Worm (Caenorhabditis elegans): ENCODE measurements around the gene C17C3.6.
"Not testable (repeated sequence)": the region's sequence is repeated elsewhere in the genome, so short reads cannot be mapped to it uniquely, and the experiment has no call there.

Gene C17C3.6

DNA sequence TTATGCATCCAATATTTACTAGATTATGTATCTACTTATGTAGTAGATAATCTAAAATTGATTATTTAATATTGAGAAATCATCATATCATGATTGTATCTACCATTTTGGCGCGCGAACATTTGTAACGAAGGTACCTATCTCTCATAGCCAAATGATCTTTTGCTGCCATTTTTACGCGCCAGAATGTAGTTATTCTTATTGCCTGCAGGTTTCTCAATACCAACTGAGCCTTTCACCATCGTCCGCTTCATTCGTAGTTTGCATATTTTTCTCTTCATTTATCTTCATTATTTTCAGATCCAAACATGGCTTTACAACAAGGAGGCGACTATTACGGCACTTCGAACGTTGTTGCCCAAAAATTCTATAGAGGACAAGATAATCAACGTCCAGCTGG is 22.0 kb upstream of the C17C3.6 start, which contains the start of gene ZK177.1:
Gene ZK177.1 (plus strand): TSS at position 301 of the 400 bp plus-strand sequence.
- no peak for TF ChIP-seq unc-62 (GFP tag; optimal IDR thresholded peaks at IDR 0.05)

DNA sequence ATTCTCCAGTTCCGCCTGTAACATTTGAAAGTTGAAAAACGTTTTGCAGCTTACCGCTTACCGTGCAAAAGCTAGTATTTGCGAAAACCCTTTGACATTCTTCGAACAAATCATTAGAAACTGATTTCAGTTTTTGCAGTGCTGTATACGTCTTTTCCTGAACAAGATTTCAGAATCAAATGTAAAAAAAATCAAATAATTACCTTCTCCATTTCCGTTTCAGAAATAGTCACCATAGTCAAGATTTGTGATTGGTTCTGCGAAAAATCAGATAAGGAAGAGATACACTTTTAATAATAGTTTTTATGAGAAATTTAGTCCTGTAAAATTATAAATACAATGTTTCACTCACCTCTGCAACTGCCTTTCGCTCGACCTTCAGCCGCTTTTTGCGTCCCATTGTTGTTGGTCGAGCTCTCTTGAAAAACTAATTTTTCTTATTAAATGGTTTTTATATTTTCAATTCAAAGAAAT is 18.0 kb upstream of the C17C3.6 start, which contains the start of gene C17C3.9:
Gene C17C3.9 (minus strand): TSS at position 424 of the 474 bp plus-strand sequence.
- no peak for TF ChIP-seq unc-62 (GFP tag; optimal IDR thresholded peaks at IDR 0.05)

DNA sequence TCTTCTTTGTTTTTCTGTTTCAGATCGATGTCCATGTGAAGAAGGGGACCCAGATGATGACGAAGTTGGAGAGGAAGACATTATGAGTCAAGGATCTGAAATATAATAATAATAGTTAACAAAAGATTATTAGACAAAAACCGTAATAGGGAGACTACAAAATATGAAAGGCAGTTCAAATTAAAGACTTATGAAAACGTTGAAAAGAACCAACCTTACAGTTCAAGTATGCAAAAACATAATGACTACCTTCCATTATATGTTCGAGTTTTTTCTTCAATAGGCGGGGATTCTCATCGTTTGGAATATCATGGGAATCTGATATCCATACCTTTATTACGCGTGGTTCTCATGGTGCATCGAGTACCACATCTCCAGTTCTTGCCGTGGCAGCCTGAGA is 16.2 kb upstream of the C17C3.6 start, which contains the start of gene hlh-26:
Gene hlh-26 (minus strand): TSS at position 101 of the 400 bp plus-strand sequence.
- TF ChIP-seq unc-62 (GFP tag; optimal IDR thresholded peaks at IDR 0.05): no peak

DNA sequence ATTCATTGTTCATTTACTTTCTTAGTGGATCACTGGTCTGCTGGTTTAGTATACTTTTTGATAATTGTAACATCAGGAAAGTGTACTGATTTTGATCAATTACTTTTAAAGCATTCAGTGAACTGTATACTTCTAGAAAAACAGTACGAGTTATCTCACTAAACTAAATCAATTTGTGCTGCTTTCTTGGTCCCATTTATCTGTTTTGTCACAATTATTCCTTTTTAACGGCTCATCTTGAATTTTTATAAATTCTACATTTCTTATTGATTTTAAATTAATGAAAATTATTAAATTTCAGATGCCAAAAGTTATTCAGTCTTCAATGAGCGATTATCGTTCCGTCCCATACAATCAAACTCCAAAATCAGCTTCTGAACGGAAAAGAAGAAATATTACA is 14.9 kb upstream of the C17C3.6 start, which contains the start of gene hlh-25:
Gene hlh-25 (plus strand): TSS at position 301 of the 400 bp plus-strand sequence.
- not testable (repeated sequence) for TF ChIP-seq unc-62 (GFP tag; optimal IDR thresholded peaks at IDR 0.05)

DNA sequence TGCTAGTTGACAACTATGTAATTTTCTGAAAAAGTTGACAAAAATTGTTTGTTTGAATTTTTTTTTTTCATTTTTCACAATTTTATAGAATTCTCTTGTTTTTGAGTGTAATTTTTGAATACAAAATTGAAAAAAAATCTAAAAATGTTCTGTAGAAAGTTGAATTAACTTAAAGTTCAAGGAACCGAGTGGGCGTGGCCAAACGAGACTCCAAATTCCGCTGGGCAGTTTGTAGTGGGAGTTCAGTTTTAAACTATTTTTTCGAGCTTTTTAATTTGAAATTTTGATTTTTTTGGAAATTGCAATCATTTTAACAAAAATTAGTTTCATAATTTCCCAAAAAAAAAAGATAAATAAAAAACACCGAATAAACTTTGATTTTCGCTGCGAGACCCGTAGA is 12.8 kb upstream of the C17C3.6 start:
- no peak for TF ChIP-seq unc-62 (GFP tag; optimal IDR thresholded peaks at IDR 0.05)

DNA sequence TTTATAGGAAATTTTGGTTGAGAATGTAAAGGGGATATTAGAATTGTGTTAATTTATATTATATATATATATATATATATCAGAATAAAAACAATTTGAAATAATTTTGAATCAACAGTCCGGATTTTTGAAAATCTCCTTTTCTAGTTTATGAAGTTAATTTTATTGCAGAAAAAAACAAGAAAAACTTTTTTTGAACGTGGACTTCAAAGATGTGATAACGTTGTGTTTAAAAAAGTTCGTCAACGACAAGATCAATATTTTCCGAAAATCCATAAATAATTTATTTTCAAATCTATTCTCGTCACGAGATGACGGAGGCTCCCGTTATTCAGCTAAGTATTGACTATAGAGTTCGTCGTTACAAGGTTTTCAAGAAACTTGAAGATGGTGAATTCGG is 12.3 kb upstream of the C17C3.6 start, which contains the start of gene C17C3.11:
Gene C17C3.11 (plus strand): TSS at position 301 of the 400 bp plus-strand sequence.
- TF ChIP-seq unc-62 (GFP tag; optimal IDR thresholded peaks at IDR 0.05): no peak

DNA sequence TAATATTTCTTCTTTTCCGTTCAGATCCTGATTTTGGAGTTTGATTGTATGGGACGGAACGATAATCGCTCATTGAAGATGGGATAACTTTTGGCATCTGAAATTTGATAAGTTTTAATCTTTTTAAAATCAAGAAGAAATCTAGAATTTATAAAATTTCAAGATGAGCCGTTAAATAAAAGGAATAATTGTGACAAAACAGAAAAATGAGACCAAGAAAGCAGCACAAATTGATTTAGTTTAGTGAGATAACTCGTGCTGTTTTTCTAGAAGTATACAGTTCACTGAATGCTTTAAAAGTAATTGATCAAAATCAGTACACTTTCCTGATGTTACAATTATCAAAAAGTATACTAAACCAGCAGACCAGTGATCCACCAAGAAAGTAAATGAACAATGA is 9.7 kb upstream of the C17C3.6 start, which contains the start of gene hlh-27:
Gene hlh-27 (minus strand): TSS at position 101 of the 400 bp plus-strand sequence.
- TF ChIP-seq unc-62 (GFP tag; optimal IDR thresholded peaks at IDR 0.05): not testable (repeated sequence)

DNA sequence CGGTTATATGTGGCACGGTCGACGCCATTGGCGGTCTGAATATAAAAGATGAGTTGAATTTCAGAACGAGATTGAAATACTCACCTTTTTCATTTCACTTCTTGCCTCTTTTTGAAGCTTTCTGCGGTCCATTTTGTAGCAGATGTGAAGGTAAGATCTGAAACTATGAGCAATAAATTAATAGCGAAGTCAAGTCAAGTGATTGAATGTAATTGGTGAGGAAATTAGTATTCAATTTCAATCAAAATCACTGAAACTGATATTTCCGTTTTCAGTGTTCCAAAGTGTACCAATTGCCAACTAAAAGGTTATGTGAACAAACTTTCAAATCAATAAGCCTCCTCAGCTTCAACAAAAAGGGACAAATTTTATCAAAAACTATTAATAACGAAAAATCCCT is 8.2 kb upstream of the C17C3.6 start, which contains the start of gene C17C3.24:
Gene C17C3.24 (minus strand): TSS at position 101 of the 400 bp plus-strand sequence.
- TF ChIP-seq unc-62 (GFP tag; optimal IDR thresholded peaks at IDR 0.05): no peak

DNA sequence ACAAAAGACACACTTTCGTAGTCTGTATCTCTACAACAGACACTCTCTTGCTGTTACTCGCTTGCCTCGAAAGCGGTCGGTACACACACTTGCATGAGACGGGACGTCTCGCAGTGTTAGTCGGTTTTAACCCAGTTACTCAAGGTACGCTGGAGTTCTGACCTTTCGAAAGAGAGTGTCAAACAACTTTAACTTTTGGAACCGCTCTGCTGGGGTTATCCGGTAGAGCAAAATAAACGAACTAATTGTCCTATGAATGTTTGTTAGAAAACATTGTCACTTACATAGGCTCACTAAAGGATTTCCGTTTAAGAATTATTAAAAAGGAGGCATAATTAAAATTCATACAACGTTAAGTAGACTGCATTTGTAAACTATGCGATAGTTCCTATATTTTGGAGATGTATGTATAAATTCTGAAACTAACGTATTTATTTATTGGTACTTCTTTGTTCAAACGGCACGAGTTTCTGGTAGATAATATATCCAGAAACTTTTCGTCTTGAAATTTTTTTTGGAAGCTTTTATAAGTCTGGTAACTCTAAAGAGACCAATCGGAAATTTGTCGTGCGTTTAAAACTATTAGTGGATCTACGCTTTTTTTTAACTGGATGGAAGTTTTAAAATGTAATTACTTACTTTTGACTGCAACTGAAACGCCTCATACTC is 6.2 kb upstream of the C17C3.6 start:
- TF ChIP-seq unc-62 (GFP tag; optimal IDR thresholded peaks at IDR 0.05): peak; percentile 12

DNA sequence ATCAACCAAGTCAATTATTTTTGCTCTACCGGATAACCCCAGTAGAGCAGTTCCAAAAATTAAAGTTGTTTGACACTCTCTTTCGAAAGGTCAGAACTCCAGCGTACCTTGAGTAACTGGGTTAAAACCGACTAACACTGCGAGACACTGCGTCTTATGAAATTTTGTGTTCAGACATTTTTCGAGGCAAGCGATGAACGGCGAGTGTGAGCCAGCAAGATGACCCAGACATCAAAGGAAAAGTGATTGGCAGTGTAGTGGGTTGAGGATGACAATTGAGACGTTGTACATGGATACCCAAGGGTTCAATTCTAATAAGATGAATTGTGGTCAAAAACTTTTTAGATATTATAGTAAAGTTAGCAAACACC is 5.7 kb upstream of the C17C3.6 start:
- TF ChIP-seq unc-62 (GFP tag; optimal IDR thresholded peaks at IDR 0.05): no peak

DNA sequence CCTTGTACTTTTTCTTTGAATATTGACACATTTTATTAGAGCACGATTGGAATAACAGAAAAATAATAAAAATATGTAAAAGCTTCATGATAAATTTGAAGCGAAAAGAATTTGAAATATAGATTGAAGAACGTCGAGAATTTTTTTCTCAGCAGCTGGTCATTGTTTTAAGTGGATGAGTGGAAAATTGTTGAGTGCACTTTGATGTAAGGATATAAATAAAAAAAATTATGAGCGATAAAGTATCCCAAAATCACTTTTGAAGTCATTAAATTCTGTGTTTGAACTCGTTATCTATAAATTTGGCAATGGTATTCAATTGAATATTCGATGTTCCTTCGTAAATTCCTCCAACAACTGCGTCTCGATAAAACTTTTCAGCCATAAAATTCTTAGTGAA is 5.1 kb upstream of the C17C3.6 start, which contains the start of gene ins-13:
Gene ins-13 (minus strand): TSS at position 101 of the 400 bp plus-strand sequence.
- no peak for TF ChIP-seq unc-62 (GFP tag; optimal IDR thresholded peaks at IDR 0.05)

DNA sequence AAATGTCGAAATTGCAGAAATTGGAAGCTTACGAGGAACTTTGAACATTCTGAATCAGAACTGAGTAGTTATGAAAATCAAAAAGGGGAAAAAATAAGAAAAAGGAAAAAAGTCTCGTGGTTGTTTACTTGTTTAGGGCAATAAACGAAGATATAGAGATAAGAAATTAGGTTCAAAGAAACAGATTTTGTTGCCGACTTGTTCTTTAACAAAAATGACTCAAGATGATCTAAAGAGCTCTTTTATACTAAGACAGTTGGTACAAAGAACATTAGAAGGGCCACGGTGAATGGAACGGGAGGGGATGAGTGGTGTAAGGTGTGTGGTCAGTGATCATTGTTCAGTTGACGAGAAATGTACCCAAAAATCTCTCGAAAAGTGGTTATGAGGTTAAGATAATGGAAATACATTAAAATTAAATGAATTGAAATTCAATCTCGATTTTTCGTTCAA is 2.4 kb upstream of the C17C3.6 start, which contains the start of gene acdh-2:
Gene acdh-2 (minus strand): TSS at position 51 of the 453 bp plus-strand sequence.
- no peak for TF ChIP-seq unc-62 (GFP tag; optimal IDR thresholded peaks at IDR 0.05)

DNA sequence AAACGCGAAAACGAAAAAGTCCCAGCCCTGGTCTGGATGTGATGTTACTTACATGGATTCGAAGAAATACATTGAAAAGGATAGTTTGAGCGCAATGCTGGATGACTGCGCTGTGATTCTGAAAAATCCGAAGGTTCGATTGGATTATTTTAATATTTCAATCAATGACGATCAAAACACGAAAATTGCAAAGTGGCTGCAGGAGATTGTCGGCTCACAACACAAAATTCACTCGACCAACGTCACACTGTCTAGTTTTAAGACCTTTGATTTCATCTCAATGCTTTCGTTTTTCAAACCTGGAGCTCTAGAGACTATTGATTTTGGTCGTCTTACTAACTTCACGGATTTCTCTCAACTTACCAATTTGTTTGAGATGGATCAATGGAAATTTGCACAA is 1.7 kb downstream of the C17C3.6 start, which contains the start of gene C17C3.5:
Gene C17C3.5 (plus strand): TSS at position 301 of the 400 bp plus-strand sequence.
- no peak for TF ChIP-seq unc-62 (GFP tag; optimal IDR thresholded peaks at IDR 0.05)

DNA sequence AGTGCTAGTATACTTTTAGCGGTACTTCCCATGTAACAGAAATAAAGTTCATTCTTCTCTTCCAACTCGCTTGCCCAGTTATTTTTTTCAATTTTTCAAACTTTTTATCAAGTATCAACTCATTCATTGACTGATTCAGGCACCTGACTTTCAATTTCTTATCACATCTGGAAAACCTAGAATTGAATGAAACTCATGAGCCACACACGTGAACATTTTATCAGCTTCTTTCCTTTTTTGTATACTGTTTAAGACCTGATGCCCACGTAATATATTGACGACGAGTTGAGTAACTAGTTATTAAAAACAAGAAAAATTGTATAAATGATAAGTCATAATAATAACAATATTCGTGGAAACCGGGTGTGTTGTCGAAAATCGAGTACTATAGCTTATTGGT is 3.7 kb downstream of the C17C3.6 start:
- TF ChIP-seq unc-62 (GFP tag; optimal IDR thresholded peaks at IDR 0.05): no peak

DNA sequence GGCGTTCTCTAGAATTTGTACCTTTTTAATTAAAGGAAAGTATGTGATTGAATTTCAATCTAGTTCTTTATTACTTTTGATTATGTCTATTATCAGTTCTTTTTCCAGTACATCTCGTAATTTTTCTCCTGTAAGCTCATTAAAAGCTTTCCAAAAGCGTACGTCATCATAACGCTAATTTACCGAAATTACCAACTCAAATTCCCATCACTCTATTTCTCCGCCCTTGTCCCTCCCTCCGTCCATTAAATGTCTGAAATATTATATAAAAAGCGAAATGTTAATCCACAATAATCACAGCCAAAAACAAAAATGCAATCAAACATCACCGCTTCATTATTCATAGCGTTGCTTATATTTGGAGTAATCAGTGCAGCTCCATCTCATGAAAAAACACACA is 4.5 kb downstream of the C17C3.6 start, which contains the start of gene ins-12:
Gene ins-12 (plus strand): TSS at position 301 of the 400 bp plus-strand sequence.
- no peak for TF ChIP-seq unc-62 (GFP tag; optimal IDR thresholded peaks at IDR 0.05)

DNA sequence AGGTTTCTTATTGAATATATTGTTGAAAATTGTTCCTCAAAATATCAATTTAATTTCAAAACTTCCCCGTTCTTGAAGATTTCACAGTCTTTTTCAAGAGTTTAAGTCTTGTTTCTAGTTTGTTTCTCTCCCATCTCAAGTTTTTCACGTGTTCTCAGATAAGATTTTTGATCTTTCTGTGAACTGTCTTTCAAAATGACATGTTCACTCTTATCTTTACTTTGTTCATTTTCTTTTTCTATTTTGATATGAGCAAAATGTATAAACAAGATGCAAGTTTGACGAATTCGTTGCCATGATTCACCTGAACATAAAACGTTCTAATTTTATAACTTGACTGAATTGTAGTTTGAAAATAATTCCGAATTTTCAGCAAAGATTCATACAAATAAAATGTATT is 4.9 kb downstream of the C17C3.6 start:
- no peak for TF ChIP-seq unc-62 (GFP tag; optimal IDR thresholded peaks at IDR 0.05)

DNA sequence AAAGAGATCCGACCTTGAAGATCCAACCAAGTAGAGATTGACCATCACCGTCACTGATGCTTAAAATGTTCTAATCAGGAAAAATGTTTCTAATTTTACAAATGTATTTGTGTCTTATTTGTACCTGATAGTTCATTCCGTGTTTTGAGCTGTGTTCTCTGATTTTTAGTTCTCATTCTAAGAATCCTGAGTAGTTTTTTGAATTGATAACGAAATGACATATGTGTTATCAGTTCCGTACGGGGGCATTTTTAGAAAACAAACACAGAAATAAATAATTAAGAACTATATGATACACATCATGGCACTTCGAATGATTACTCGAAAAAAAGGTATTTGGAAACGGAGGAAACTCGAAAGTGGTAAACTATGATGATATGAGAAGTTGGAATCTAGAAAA is 5.7 kb downstream of the C17C3.6 start:
- TF ChIP-seq unc-62 (GFP tag; optimal IDR thresholded peaks at IDR 0.05): no peak
